Fruit fly (Drosophila melanogaster) S2 (cell line): ENCODE measurements around the gene CG3062.

Experiments
- CG8478 ChIP-seq: fragments of >200 bp; optimal IDR thresholded peaks from 2 replicates; lab custom pipeline; 2018
- CTCF ChIP-seq, 2 experiments: fragments of >200 bp; optimal IDR thresholded peaks; 2 replicates each; lab custom pipeline; 2018

dm6 chrX:4657896-4658295, 13.2 kb upstream of the CG3062 start:
- TF ChIP-seq CG8478 (lab: Kevin White, UChicago): no peak
- TF ChIP-seq CTCF (optimal IDR thresholded peaks at IDR 0.05; lab: Kevin White, UChicago): no peak
